Worm (Caenorhabditis elegans): ENCODE data around the gene R02C2.1.

Gene R02C2.1

ce11 chrV:260334-260733 is 22.3 kb upstream of the R02C2.1 start:
- TF ChIP-seq ceh-6 (GFP tag; optimal IDR thresholded peaks at IDR 0.05) (no peak), ceh-2 (tag; optimal IDR thresholded peaks at IDR 0.05) (no peak), madf-2 (tag; optimal IDR thresholded peaks at IDR 0.05) (no peak), odd-2 (tag; optimal IDR thresholded peaks at IDR 0.05) (no peak), ama-1 (optimal IDR thresholded peaks at IDR 0.05) (no peak), lim-6 (tag; optimal IDR thresholded peaks at IDR 0.05) (no peak), hlh-6 (tag; optimal IDR thresholded peaks at IDR 0.05) (no peak), tbx-2 (tag; optimal IDR thresholded peaks at IDR 0.05) (no peak), lin-11 (tag; optimal IDR thresholded peaks at IDR 0.05) (no peak), mec-3 (tag; optimal IDR thresholded peaks at IDR 0.05; ENCODE audit: borderline replicate concordance) (no peak), T23F11.4 (GFP tag; optimal IDR thresholded peaks at IDR 0.05) (no peak), ceh-18 (tag; optimal IDR thresholded peaks at IDR 0.05) (no peak), ttx-3 (tag; optimal IDR thresholded peaks at IDR 0.05) (no peak), ref-2 (tag; optimal IDR thresholded peaks at IDR 0.05) (no peak), unc-3 (GFP tag; conservative IDR thresholded peaks at IDR 0.05) (no peak), unc-3 (tag; optimal IDR thresholded peaks at IDR 0.05) (no peak), pha-4 (tag; optimal IDR thresholded peaks at IDR 0.05) (no peak), ceh-9 (tag; optimal IDR thresholded peaks at IDR 0.05) (no peak), zip-5 (tag; optimal IDR thresholded peaks at IDR 0.05) (no peak), ceh-34 (tag; optimal IDR thresholded peaks at IDR 0.05) (no peak), Y22D7AL.16 (tag; optimal IDR thresholded peaks at IDR 0.05) (no peak)

ce11 chrV:258730-259129 is 20.7 kb upstream of the R02C2.1 start, which contains the start of gene nhr-204:
Gene nhr-204, minus strand, starts transcription at chrV:258830.
- TF ChIP-seq ceh-30 (tag; optimal IDR thresholded peaks at IDR 0.05), result no peak
- no peak for TF ChIP-seq rnt-1 (tag; optimal IDR thresholded peaks at IDR 0.05)
- no peak for TF ChIP-seq elt-4 (tag; optimal IDR thresholded peaks at IDR 0.05)
- no peak for TF ChIP-seq lim-6 (tag; optimal IDR thresholded peaks at IDR 0.05)
- TF ChIP-seq nhr-232 (tag; optimal IDR thresholded peaks at IDR 0.05), result no peak
- no peak for TF ChIP-seq T23F11.4 (GFP tag; optimal IDR thresholded peaks at IDR 0.05)
- no peak for TF ChIP-seq hlh-30 (tag; optimal IDR thresholded peaks at IDR 0.05; ENCODE audit: insufficient read depth)
- TF ChIP-seq ceh-45 (GFP tag; IDR thresholded peaks at IDR 0.05), result no peak
- TF ChIP-seq pros-1 (tag; optimal IDR thresholded peaks at IDR 0.05), result no peak
- TF ChIP-seq ahr-1 (tag; optimal IDR thresholded peaks at IDR 0.05), result no peak
- TF ChIP-seq C38D4.7 (GFP tag; optimal IDR thresholded peaks at IDR 0.05), result no peak
- TF ChIP-seq ref-2 (tag; optimal IDR thresholded peaks at IDR 0.05), result no peak
- no peak for TF ChIP-seq ceh-48 (tag; optimal IDR thresholded peaks at IDR 0.05)
- no peak for TF ChIP-seq tbx-2 (tag; optimal IDR thresholded peaks at IDR 0.05)

DNA sequence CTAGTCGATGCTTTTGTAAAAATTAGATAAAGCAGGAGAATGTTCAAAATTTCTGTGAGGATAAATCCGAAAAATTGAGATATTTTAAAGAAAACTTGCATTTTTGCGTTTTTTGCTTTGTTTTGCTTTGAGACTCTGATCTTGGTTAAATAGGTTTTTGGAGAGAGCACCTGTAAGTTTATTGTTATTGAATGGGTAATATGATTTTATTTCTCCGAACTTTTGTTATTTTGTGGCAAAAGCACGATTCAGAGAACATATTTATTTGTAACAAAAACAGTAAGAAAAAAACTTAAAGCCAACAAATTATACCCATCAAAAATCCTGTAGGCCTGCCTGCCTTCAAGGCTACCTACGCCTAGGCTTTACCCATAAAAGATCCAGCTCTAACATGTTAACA is 16.6 kb upstream of the R02C2.1 start, which contains the start of gene str-121:
str-121 (minus strand) TSS at position 101 of the 400 bp plus-strand sequence.
- TF ChIP-seq ceh-48 (tag; optimal IDR thresholded peaks at IDR 0.05) (no peak), ztf-16 (tag; optimal IDR thresholded peaks at IDR 0.05) (no peak), ama-1 (optimal IDR thresholded peaks at IDR 0.05) (no peak), pros-1 (tag; optimal IDR thresholded peaks at IDR 0.05) (no peak), K09A11.1 (tag; optimal IDR thresholded peaks at IDR 0.05; ENCODE audit: insufficient read depth) (no peak), K02D7.2 (tag; optimal IDR thresholded peaks at IDR 0.05) (no peak), unc-3 (GFP tag; conservative IDR thresholded peaks at IDR 0.05) (no peak), unc-3 (tag; optimal IDR thresholded peaks at IDR 0.05) (no peak), ttx-3 (tag; optimal IDR thresholded peaks at IDR 0.05) (no peak), fkh-6 (tag; optimal IDR thresholded peaks at IDR 0.05) (no peak), odd-2 (tag; optimal IDR thresholded peaks at IDR 0.05) (no peak), ahr-1 (tag; optimal IDR thresholded peaks at IDR 0.05) (no peak), rnt-1 (tag; optimal IDR thresholded peaks at IDR 0.05) (no peak), che-1 (tag; optimal IDR thresholded peaks at IDR 0.05) (no peak)

ce11 chrV:251652-252051 is 13.7 kb upstream of the R02C2.1 start, which contains the start of gene oac-39:
Gene oac-39, minus strand, starts transcription at chrV:251752.
- TF ChIP-seq fkh-6 (tag; optimal IDR thresholded peaks at IDR 0.05) (no peak), ceh-6 (GFP tag; optimal IDR thresholded peaks at IDR 0.05) (no peak), C38D4.7 (GFP tag; optimal IDR thresholded peaks at IDR 0.05) (no peak), ztf-16 (tag; optimal IDR thresholded peaks at IDR 0.05) (no peak), tbx-2 (tag; optimal IDR thresholded peaks at IDR 0.05) (no peak), ceh-19 (GFP tag; optimal IDR thresholded peaks at IDR 0.05) (no peak), pat-9 (tag; optimal IDR thresholded peaks at IDR 0.05) (no peak), sox-4 (tag; optimal IDR thresholded peaks at IDR 0.05) (no peak), hlh-8 (tag; optimal IDR thresholded peaks at IDR 0.05) (no peak), pag-3 (tag; optimal IDR thresholded peaks at IDR 0.05; ENCODE audit: borderline replicate concordance) (no peak), pqm-1 (tag; optimal IDR thresholded peaks at IDR 0.05) (no peak), K09A11.1 (tag; optimal IDR thresholded peaks at IDR 0.05; ENCODE audit: insufficient read depth) (no peak)

All from whole organism, late embryonic.